Fruit fly (Drosophila melanogaster) whole organism, embryonic: ENCODE measurements around the gene Mob3.

Experiments
- CG1024 ChIP-seq: fragments of 200-800 bp; sonication (Bioruptor generic); IDR thresholded peaks from 2 replicates; pipeline ENCODE4 v1.3.6; 2022; ENCODE audit warnings: missing biosample characterization, missing genetic modification characterization
- CG1233 ChIP-seq: fragments of 200-800 bp; sonication (Bioruptor generic); optimal IDR thresholded peaks from 4 replicates; lab custom pipeline; 2018; ENCODE audit warnings: missing biosample characterization, mild to moderate bottlenecking, missing genetic modification characterization
- CG12769 ChIP-seq: fragments of 200-800 bp; sonication (Bioruptor generic); optimal IDR thresholded peaks from 2 replicates; lab custom pipeline; 2019; ENCODE audit warnings: missing biosample characterization, mild to moderate bottlenecking, missing genetic modification characterization, moderate library complexity
- CG14667 ChIP-seq: fragments of 200-800 bp; sonication (Bioruptor generic); IDR thresholded peaks from 2 replicates; pipeline ENCODE4 v1.3.6; 2022; ENCODE audit warnings: missing biosample characterization, missing genetic modification characterization
- CG15011 ChIP-seq: fragments of 200-800 bp; sonication (Bioruptor generic); optimal IDR thresholded peaks from 3 replicates; lab custom pipeline; 2018; ENCODE audit warnings: missing biosample characterization, mild to moderate bottlenecking, missing genetic modification characterization
- CG15479 ChIP-seq: fragments of 200-800 bp; sonication (Bioruptor generic); optimal IDR thresholded peaks from 3 replicates; lab custom pipeline; 2019; ENCODE audit warnings: missing biosample characterization, mild to moderate bottlenecking, missing genetic modification characterization, moderate library complexity
- CG15601 ChIP-seq: fragments of 200-800 bp; sonication (Bioruptor generic); optimal IDR thresholded peaks from 3 replicates; lab custom pipeline; 2019; ENCODE audit warnings: missing biosample characterization, mild to moderate bottlenecking, missing genetic modification characterization, moderate library complexity
- CG16863 ChIP-seq: fragments of 200-800 bp; sonication (Bioruptor generic); optimal IDR thresholded peaks from 3 replicates; lab custom pipeline; 2016; ENCODE audit warnings: missing biosample characterization, missing genetic modification characterization
- CG18476 ChIP-seq: fragments of 200-800 bp; sonication (Bioruptor generic); optimal IDR thresholded peaks from 2 replicates; lab custom pipeline; 2016; ENCODE audit warnings: missing biosample characterization, mild to moderate bottlenecking, missing genetic modification characterization
- CG18599 ChIP-seq: fragments of 200-800 bp; sonication (Bioruptor generic); optimal IDR thresholded peaks from 3 replicates; lab custom pipeline; 2017; ENCODE audit warnings: missing biosample characterization, missing genetic modification characterization, mild to moderate bottlenecking, moderate library complexity, missing genetic modification reagents
- CG18764 ChIP-seq: fragments of 200-800 bp; sonication (Bioruptor generic); optimal IDR thresholded peaks from 3 replicates; lab custom pipeline; 2016; ENCODE audit warnings: missing biosample characterization, missing genetic modification characterization
- CG2116 ChIP-seq: fragments of 200-800 bp; sonication (Bioruptor generic); optimal IDR thresholded peaks from 3 replicates; lab custom pipeline; 2018; ENCODE audit warnings: missing biosample characterization, mild to moderate bottlenecking, missing genetic modification characterization
- CG2712 ChIP-seq: fragments of 200-800 bp; optimal IDR thresholded peaks from 3 replicates; lab custom pipeline; 2019; ENCODE audit warnings: missing biosample characterization, mild to moderate bottlenecking, missing genetic modification characterization, moderate library complexity
- CG30403 ChIP-seq: fragments of 200-800 bp; sonication (Bioruptor generic); optimal IDR thresholded peaks from 3 replicates; lab custom pipeline; 2016; ENCODE audit warnings: missing biosample characterization, missing genetic modification characterization
- CG3065 ChIP-seq: fragments of 200-800 bp; sonication (Bioruptor generic); optimal IDR thresholded peaks from 2 replicates; lab custom pipeline; 2016; ENCODE audit warnings: missing biosample characterization, missing genetic modification characterization
- CG3838 ChIP-seq: fragments of 200-800 bp; sonication (Bioruptor generic); optimal IDR thresholded peaks from 3 replicates; lab custom pipeline; 2016; ENCODE audit warnings: missing biosample characterization, missing genetic modification characterization
- CG6254 ChIP-seq: fragments of 200-800 bp; sonication (Bioruptor generic); optimal IDR thresholded peaks from 3 replicates; lab custom pipeline; 2017; ENCODE audit warnings: mild to moderate bottlenecking, missing biosample characterization, missing genetic modification reagents, missing genetic modification characterization
- CG7745 ChIP-seq: fragments of 200-800 bp; sonication (Bioruptor generic); optimal IDR thresholded peaks from 2 replicates; lab custom pipeline; 2018; ENCODE audit warnings: missing biosample characterization, mild to moderate bottlenecking, missing genetic modification characterization, moderate library complexity
- Chrac-16 ChIP-seq: fragments of 200-800 bp; sonication (Bioruptor generic); optimal IDR thresholded peaks from 3 replicates; lab custom pipeline; 2016; ENCODE audit warnings: missing biosample characterization, missing genetic modification characterization
- Deaf1 ChIP-seq: fragments of 200-800 bp; optimal IDR thresholded peaks from 3 replicates; lab custom pipeline; 2019; ENCODE audit warnings: missing biosample characterization, mild to moderate bottlenecking, missing genetic modification characterization, moderate library complexity
- Dip2 ChIP-seq: fragments of 200-800 bp; sonication (Bioruptor generic); IDR thresholded peaks from 2 replicates; pipeline ENCODE4 v1.3.6; 2022; ENCODE audit warnings: missing biosample characterization, missing genetic modification characterization
- Dip3 ChIP-seq: fragments of 200-800 bp; sonication (Bioruptor generic); optimal IDR thresholded peaks from 3 replicates; lab custom pipeline; 2016; ENCODE audit warnings: missing biosample characterization, missing genetic modification characterization
- E2f1 ChIP-seq: fragments of 200-800 bp; sonication (Bioruptor generic); IDR thresholded peaks from 2 replicates; pipeline ENCODE4 v1.3.6; 2022; ENCODE audit warnings: missing biosample characterization, missing genetic modification characterization
- Elba2 ChIP-seq: fragments of 200-800 bp; sonication (Bioruptor generic); optimal IDR thresholded peaks from 3 replicates; lab custom pipeline; 2016; ENCODE audit warnings: missing biosample characterization, missing genetic modification characterization
- Hmr ChIP-seq: fragments of 200-800 bp; sonication (Bioruptor generic); optimal IDR thresholded peaks from 3 replicates; lab custom pipeline; 2017; ENCODE audit warnings: mild to moderate bottlenecking, missing biosample characterization, missing genetic modification reagents, missing genetic modification characterization
- Lpt ChIP-seq: fragments of >200 bp; optimal IDR thresholded peaks from 2 replicates; lab custom pipeline; 2018; ENCODE audit warnings: missing biosample characterization, missing genetic modification characterization
- Oaz ChIP-seq: fragments of 200-800 bp; sonication (Bioruptor generic); IDR thresholded peaks from 2 replicates; pipeline ENCODE4 v1.3.6; 2022; ENCODE audit warnings: missing biosample characterization, missing genetic modification characterization
- Poxn ChIP-seq: fragments of 200-800 bp; sonication (Bioruptor generic); IDR thresholded peaks from 2 replicates; pipeline ENCODE4 v1.3.6; 2022; ENCODE audit warnings: missing biosample characterization, missing genetic modification characterization
- Ptx1 ChIP-seq: fragments of 200-800 bp; sonication (Bioruptor generic); IDR thresholded peaks from 2 replicates; pipeline ENCODE4 v1.3.6; 2022; ENCODE audit warnings: missing biosample characterization, missing genetic modification characterization
- Usf ChIP-seq: fragments of 200-800 bp; sonication (Bioruptor generic); optimal IDR thresholded peaks from 2 replicates; lab custom pipeline; 2017; ENCODE audit warnings: missing genotype, missing biosample characterization, missing genetic modification characterization
- YL-1 ChIP-seq: fragments of 200-800 bp; sonication (Bioruptor generic); optimal IDR thresholded peaks from 3 replicates; lab custom pipeline; 2017; ENCODE audit warnings: missing biosample characterization, mild to moderate bottlenecking, missing genetic modification characterization
- chn ChIP-seq: fragments of 200-800 bp; sonication (Bioruptor generic); optimal IDR thresholded peaks from 2 replicates; lab custom pipeline; 2016; ENCODE audit warnings: missing biosample characterization, missing genetic modification characterization
- croc ChIP-seq: fragments of 200-800 bp; sonication (Bioruptor generic); conservative IDR thresholded peaks from 3 replicates; pipeline ENCODE4 v1.3.6; 2022; ENCODE audit warnings: missing biosample characterization, missing genetic modification characterization
- dmrt11E ChIP-seq: fragments of 200-800 bp; sonication (Bioruptor generic); optimal IDR thresholded peaks from 3 replicates; lab custom pipeline; 2018; ENCODE audit warnings: missing biosample characterization, mild to moderate bottlenecking, missing genetic modification characterization, moderate library complexity
- fd3F ChIP-seq: fragments of 200-800 bp; sonication (Bioruptor generic); optimal IDR thresholded peaks from 2 replicates; lab custom pipeline; 2018; ENCODE audit warnings: missing biosample characterization, mild to moderate bottlenecking, missing genetic modification characterization, moderate library complexity
- inv ChIP-seq: fragments of 200-800 bp; sonication (Bioruptor generic); IDR thresholded peaks from 2 replicates; pipeline ENCODE4 v1.3.6; 2022; ENCODE audit warnings: missing biosample characterization, missing genetic modification characterization; ENCODE audit not compliant: partially characterized antibody
- jing ChIP-seq: fragments of 200-800 bp; sonication (Bioruptor generic); optimal IDR thresholded peaks from 2 replicates; lab custom pipeline; 2018; ENCODE audit warnings: missing biosample characterization, mild to moderate bottlenecking, missing genetic modification characterization
- kah ChIP-seq: fragments of 200-800 bp; sonication (Bioruptor generic); optimal IDR thresholded peaks from 2 replicates; lab custom pipeline; 2018; ENCODE audit warnings: missing biosample characterization, mild to moderate bottlenecking, missing genetic modification characterization
- lola ChIP-seq, 3 experiments: fragments of >200 bp in 2 of 3; fragments of 200-800 bp in 1 of 3; sonication (Bioruptor generic) in 1 of 3; optimal IDR thresholded peaks; 2 replicates each; lab custom pipeline; 2017 to 2019; ENCODE audit warnings: missing biosample characterization in 3 of 3, missing genetic modification characterization in 3 of 3, mild to moderate bottlenecking in 1 of 3, moderate library complexity in 1 of 3
- mam ChIP-seq: fragments of 200-800 bp; sonication (Bioruptor generic); optimal IDR thresholded peaks from 3 replicates; lab custom pipeline; 2016; ENCODE audit warnings: missing biosample characterization, missing genetic modification characterization
- nau ChIP-seq: fragments of 200-800 bp; sonication (Bioruptor generic); optimal IDR thresholded peaks from 3 replicates; lab custom pipeline; 2017; ENCODE audit warnings: missing biosample characterization, mild to moderate bottlenecking, missing genetic modification characterization, missing genetic modification reagents
- otp ChIP-seq: fragments of 200-800 bp; sonication (Bioruptor generic); IDR thresholded peaks from 3 replicates; pipeline ENCODE4, ENCODE4 v1.3.6; 2022; ENCODE audit warnings: missing biosample characterization, missing genetic modification characterization
- scrt ChIP-seq: fragments of 200-800 bp; sonication (Bioruptor generic); optimal IDR thresholded peaks from 2 replicates; lab custom pipeline; 2018; ENCODE audit warnings: missing biosample characterization, mild to moderate bottlenecking, missing genetic modification characterization, moderate library complexity
- sna ChIP-seq: fragments of 200-800 bp; sonication (Bioruptor generic); IDR thresholded peaks from 2 replicates; pipeline ENCODE4 v1.3.6; 2022; ENCODE audit warnings: missing biosample characterization, missing genetic modification characterization; ENCODE audit not compliant: partially characterized antibody
- sqz ChIP-seq: fragments of 200-800 bp; sonication (Bioruptor generic); optimal IDR thresholded peaks from 3 replicates; lab custom pipeline; 2018; ENCODE audit warnings: missing biosample characterization, mild to moderate bottlenecking, missing genetic modification characterization
- sug ChIP-seq: fragments of 200-800 bp; optimal IDR thresholded peaks from 2 replicates; lab custom pipeline; 2019; ENCODE audit warnings: missing biosample characterization, mild to moderate bottlenecking, missing genetic modification characterization, moderate library complexity
- tio ChIP-seq: fragments of 200-800 bp; sonication (Bioruptor generic); optimal IDR thresholded peaks from 2 replicates; lab custom pipeline; 2017; ENCODE audit warnings: missing biosample characterization, missing genetic modification characterization, inconsistent platforms
- trh ChIP-seq: fragments of 200-800 bp; sonication (Bioruptor generic); optimal IDR thresholded peaks from 2 replicates; lab custom pipeline; 2016; ENCODE audit warnings: missing biosample characterization, missing genetic modification characterization
- tx ChIP-seq: fragments of 200-800 bp; sonication (Bioruptor generic); optimal IDR thresholded peaks from 2 replicates; lab custom pipeline; 2016; ENCODE audit warnings: missing biosample characterization, missing genetic modification characterization
- wek ChIP-seq: fragments of 200-800 bp; sonication (Bioruptor generic); optimal IDR thresholded peaks from 3 replicates; lab custom pipeline; 2018; ENCODE audit warnings: missing biosample characterization, mild to moderate bottlenecking, missing genetic modification characterization, moderate library complexity
- wor ChIP-seq: fragments of 200-800 bp; sonication (Bioruptor generic); IDR thresholded peaks from 2 replicates; pipeline ENCODE4 v1.3.6; 2022; ENCODE audit warnings: missing biosample characterization, missing genetic modification characterization
- zfh2 ChIP-seq: fragments of 200-800 bp; sonication (Bioruptor generic); optimal IDR thresholded peaks from 2 replicates; lab custom pipeline; 2016; ENCODE audit warnings: missing biosample characterization, missing genetic modification characterization

Mob3 gene

dm6 chr2L:10303786-10304185 is 38.6 kb downstream of the Mob3 start, which contains the start of gene nmd (continued):
- no peak for TF ChIP-seq Dip2 (GFP tag; lab: Robert Waterston, UW)
- peak; percentile 23 for TF ChIP-seq CG15601 (tag; lab: Kevin White, UChicago)
- TF ChIP-seq jing: no peak
- TF ChIP-seq Oaz (GFP tag; lab: Robert Waterston, UW): no peak
- TF ChIP-seq tx (GFP tag; lab: Kevin White, UChicago): no peak
- no peak for TF ChIP-seq CG15479 (GFP tag; lab: Kevin White, UChicago)
- TF ChIP-seq CG6254 (GFP tag; lab: Kevin White, UChicago): no peak
- TF ChIP-seq Lpt (GFP tag; lab: Kevin White, UChicago): no peak
- peak; percentile 21 for TF ChIP-seq CG30403 (GFP tag; lab: Kevin White, UChicago)
- TF ChIP-seq Usf (GFP tag; lab: Kevin White, UChicago): no peak
- TF ChIP-seq CG16863: no peak
- no peak for TF ChIP-seq inv (GFP tag; lab: Robert Waterston, UW)
- no peak for TF ChIP-seq CG1024 (GFP tag; lab: Robert Waterston, UW)
- TF ChIP-seq kah: no peak
- TF ChIP-seq lola (GFP tag; optimal IDR thresholded peaks at IDR 0.05; lab: Kevin White, UChicago): no peak
- TF ChIP-seq Elba2 (GFP tag; lab: Kevin White, UChicago): peak; percentile 64
- 0 out of 2 replicates have a peak, but pooled peaks have one; percentile 13 for TF ChIP-seq Ptx1 (GFP tag; lab: Robert Waterston, UW)
- peak; percentile 8 for TF ChIP-seq CG2712 (tag; lab: Kevin White, UChicago)
- TF ChIP-seq YL-1 (GFP tag; lab: Kevin White, UChicago): peak; percentile 64
- TF ChIP-seq scrt: no peak
- TF ChIP-seq mam (GFP tag; lab: Kevin White, UChicago): peak; percentile 19
- no peak for TF ChIP-seq chn (GFP tag; lab: Kevin White, UChicago)
- TF ChIP-seq sna (GFP tag; lab: Robert Waterston, UW): no peak
- no peak for TF ChIP-seq CG3838 (GFP tag; lab: Kevin White, UChicago)
- TF ChIP-seq dmrt11E (tag; lab: Kevin White, UChicago): no peak
- TF ChIP-seq CG18764: no peak
- TF ChIP-seq CG3065 (GFP tag; lab: Kevin White, UChicago): no peak
- TF ChIP-seq Chrac-16: peak; percentile 12
- TF ChIP-seq CG18599: no peak
- TF ChIP-seq CG7745: no peak
- TF ChIP-seq Poxn (GFP tag; lab: Robert Waterston, UW): no peak
- TF ChIP-seq CG2116 (GFP tag; lab: Kevin White, UChicago): peak; percentile 92
- no peak for TF ChIP-seq nau
- no peak for TF ChIP-seq wor (GFP tag; lab: Robert Waterston, UW)
- no peak for TF ChIP-seq E2f1 (GFP tag; lab: Robert Waterston, UW)
- no peak for TF ChIP-seq CG1233 (GFP tag; lab: Kevin White, UChicago)
- no peak for TF ChIP-seq CG18476 (GFP tag; lab: Kevin White, UChicago)
- TF ChIP-seq Deaf1 (tag; lab: Kevin White, UChicago): no peak
- TF ChIP-seq tio (GFP tag; lab: Kevin White, UChicago): no peak
- peak; percentile 32 for TF ChIP-seq Hmr
- no peak for TF ChIP-seq otp (GFP tag; lab: Robert Waterston, UW)
- TF ChIP-seq zfh2 (GFP tag; lab: Kevin White, UChicago): no peak
- no peak for TF ChIP-seq wek
- no peak for TF ChIP-seq trh (GFP tag; lab: Kevin White, UChicago)
- TF ChIP-seq CG12769 (tag; lab: Kevin White, UChicago): no peak
- no peak for TF ChIP-seq sqz (GFP tag; lab: Kevin White, UChicago)
- TF ChIP-seq CG15011: no peak
- TF ChIP-seq sug (tag; lab: Kevin White, UChicago): peak; percentile 17
- no peak for TF ChIP-seq CG14667 (GFP tag; lab: Robert Waterston, UW)
- no peak for TF ChIP-seq croc (GFP tag; lab: Robert Waterston, UW)
- TF ChIP-seq Dip3 (GFP tag; lab: Kevin White, UChicago): no peak
- no peak for TF ChIP-seq fd3F (GFP tag; lab: Kevin White, UChicago)
